Comparison of ENCODE assay signal across 1 fruit fly cellular context in genomic region chr3L:4293711-4294110, dm6.
TF ChIP-seq lines count a peak whose summit lies in the region.

No protein-coding gene starts in this region.

TF ChIP-seq in whole organism, embryonic, 481 proteins besides CTCF, POLR2A, EP300 and RAD21 (continued from another document):
- TF ChIP-seq CG14441 (GFP tag; IDR thresholded peaks at IDR 0.05; lab: Robert Waterston, UW) (no peak), pros (GFP tag; optimal IDR thresholded peaks at IDR 0.05; lab: Kevin White, UChicago) (no peak), nom (GFP tag; optimal IDR thresholded peaks at IDR 0.05; lab: Kevin White, UChicago) (no peak), ken (GFP tag; IDR thresholded peaks at IDR 0.05; lab: Robert Waterston, UW) (no peak), dmrt99B (tag; optimal IDR thresholded peaks at IDR 0.05; lab: Kevin White, UChicago) (no peak), eyg (GFP tag; optimal IDR thresholded peaks at IDR 0.05; lab: Kevin White, UChicago) (no peak), CG15601 (tag; optimal IDR thresholded peaks at IDR 0.05; lab: Kevin White, UChicago) (no peak), fd96Cb (tag; optimal IDR thresholded peaks at IDR 0.05; lab: Kevin White, UChicago) (no peak), CG30431 (GFP tag; optimal IDR thresholded peaks at IDR 0.05; lab: Kevin White, UChicago) (no peak), CG15514 (GFP tag; optimal IDR thresholded peaks at IDR 0.05; lab: Kevin White, UChicago) (no peak), CG32532 (GFP tag; IDR thresholded peaks at IDR 0.05; lab: Robert Waterston, UW) (no peak), CG11504 (tag; optimal IDR thresholded peaks at IDR 0.05; lab: Kevin White, UChicago) (no peak), CG13287 (GFP tag; IDR thresholded peaks at IDR 0.05; lab: Robert Waterston, UW; ENCODE audit: partially characterized antibody) (no peak), prd (optimal IDR thresholded peaks at IDR 0.05; lab: Kevin White, UChicago) (no peak), prd (GFP tag; IDR thresholded peaks at IDR 0.05; lab: Robert Waterston, UW) (no peak), CG15073 (GFP tag; optimal IDR thresholded peaks at IDR 0.05; lab: Kevin White, UChicago) (no peak), pum (GFP tag; optimal IDR thresholded peaks at IDR 0.05; lab: Kevin White, UChicago) (no peak), org-1 (GFP tag; optimal IDR thresholded peaks at IDR 0.05; lab: Kevin White, UChicago) (no peak), CG34376 (GFP tag; optimal IDR thresholded peaks at IDR 0.05; lab: Kevin White, UChicago) (peak; percentile 24), odd (GFP tag; optimal IDR thresholded peaks at IDR 0.05; lab: Kevin White, UChicago) (no peak), salm (tag; optimal IDR thresholded peaks at IDR 0.05; lab: Kevin White, UChicago) (peak; percentile 18), Atf-2 (GFP tag; optimal IDR thresholded peaks at IDR 0.05; lab: Kevin White, UChicago) (no peak), CG1647 (GFP tag; optimal IDR thresholded peaks at IDR 0.05; lab: Kevin White, UChicago) (no peak)
